Fruit fly (Drosophila melanogaster) whole organism, prepupa: ENCODE results near the gene ND-51.

Source experiments
- Blimp-1 ChIP-seq: fragments of 200-800 bp; sonication (Bioruptor generic); optimal IDR thresholded peaks from 3 replicates; lab custom pipeline; 2017; ENCODE audit warnings: missing biosample characterization, missing genetic modification characterization, mild to moderate bottlenecking, moderate library complexity, missing genetic modification reagents
- CG10631 ChIP-seq: fragments of 200-800 bp; sonication (Bioruptor generic); optimal IDR thresholded peaks from 2 replicates; lab custom pipeline; 2016; ENCODE audit warnings: missing biosample characterization, missing genetic modification characterization
- CG11762 ChIP-seq: fragments of 200-800 bp; sonication (Bioruptor generic); optimal IDR thresholded peaks from 3 replicates; lab custom pipeline; 2016; ENCODE audit warnings: missing biosample characterization, missing genetic modification characterization; ENCODE audit not compliant: insufficient read depth
- CG11902 ChIP-seq: fragments of 200-800 bp; sonication (Bioruptor generic); optimal IDR thresholded peaks from 3 replicates; lab custom pipeline; 2016; ENCODE audit warnings: missing biosample characterization, missing genetic modification characterization
- CG15336 ChIP-seq: fragments of 200-800 bp; sonication (Bioruptor generic); IDR thresholded peaks from 2 replicates; pipeline ENCODE4 v1.3.6; 2022; ENCODE audit warnings: missing biosample characterization, missing genetic modification characterization
- CG1621 ChIP-seq: fragments of 200-800 bp; sonication (Bioruptor generic); optimal IDR thresholded peaks from 3 replicates; lab custom pipeline; 2018; ENCODE audit warnings: missing biosample characterization, mild to moderate bottlenecking, missing genetic modification characterization
- CG3032 ChIP-seq: fragments of 200-800 bp; optimal IDR thresholded peaks from 2 replicates; lab custom pipeline; 2019; ENCODE audit warnings: missing biosample characterization, mild to moderate bottlenecking, missing genetic modification characterization, moderate library complexity
- CG32006 ChIP-seq: fragments of 200-800 bp; sonication (Bioruptor generic); optimal IDR thresholded peaks from 3 replicates; lab custom pipeline; 2017; ENCODE audit warnings: missing biosample characterization, mild to moderate bottlenecking, missing genetic modification characterization
- CG3919 ChIP-seq: fragments of 200-800 bp; sonication (Bioruptor generic); optimal IDR thresholded peaks from 3 replicates; lab custom pipeline; 2016; ENCODE audit warnings: missing biosample characterization, missing genetic modification characterization
- CG4318 ChIP-seq: fragments of 200-800 bp; sonication (Bioruptor generic); optimal IDR thresholded peaks from 3 replicates; lab custom pipeline; 2017; ENCODE audit warnings: missing biosample characterization, mild to moderate bottlenecking, missing genetic modification characterization
- CG6163 ChIP-seq: fragments of 200-800 bp; sonication (Bioruptor generic); IDR thresholded peaks from 3 replicates; pipeline ENCODE4 v1.3.6; 2022; ENCODE audit warnings: missing biosample characterization, missing genetic modification characterization
- CG6792 ChIP-seq: fragments of 200-800 bp; sonication (Bioruptor generic); optimal IDR thresholded peaks from 3 replicates; lab custom pipeline; 2016; ENCODE audit warnings: missing biosample characterization, missing genetic modification characterization
- CG6808 ChIP-seq: fragments of 200-800 bp; sonication (Bioruptor generic); optimal IDR thresholded peaks from 3 replicates; lab custom pipeline; 2017; ENCODE audit warnings: missing biosample characterization, missing genetic modification characterization, mild to moderate bottlenecking, moderate library complexity, missing genetic modification reagents
- CG7368 ChIP-seq: fragments of 200-800 bp; sonication (Bioruptor generic); optimal IDR thresholded peaks from 3 replicates; lab custom pipeline; 2016; ENCODE audit warnings: missing biosample characterization, missing genetic modification characterization
- CG8632 ChIP-seq: fragments of 200-800 bp; sonication (Bioruptor generic); optimal IDR thresholded peaks from 3 replicates; lab custom pipeline; 2016; ENCODE audit warnings: missing biosample characterization, missing genetic modification characterization
- CG9139 ChIP-seq: fragments of 200-800 bp; sonication (Bioruptor generic); optimal IDR thresholded peaks from 3 replicates; lab custom pipeline; 2017; ENCODE audit warnings: missing biosample characterization, mild to moderate bottlenecking, missing genetic modification characterization
- Eip75B ChIP-seq: fragments of 200-800 bp; sonication (Bioruptor generic); optimal IDR thresholded peaks from 3 replicates; lab custom pipeline; 2016; ENCODE audit warnings: missing biosample characterization, missing genetic modification characterization
- Eip78C ChIP-seq: fragments of 200-800 bp; sonication (Bioruptor generic); peaks from one replicate; lab custom pipeline; 2016; ENCODE audit warnings: missing biosample characterization, missing genetic modification characterization
- Eip93F ChIP-seq: fragments of 200-800 bp; sonication (Bioruptor generic); optimal IDR thresholded peaks from 2 replicates; lab custom pipeline; 2016; ENCODE audit warnings: missing biosample characterization, mild to moderate bottlenecking, missing genetic modification characterization
- Ets21C ChIP-seq: fragments of 200-800 bp; sonication (Bioruptor generic); optimal IDR thresholded peaks from 3 replicates; lab custom pipeline; 2016; ENCODE audit warnings: missing biosample characterization, missing genetic modification characterization
- Ets96B ChIP-seq: fragments of 200-800 bp; optimal IDR thresholded peaks from 2 replicates; lab custom pipeline; 2019; ENCODE audit warnings: missing biosample characterization, mild to moderate bottlenecking, missing genetic modification characterization, moderate library complexity
- Gug ChIP-seq: fragments of 200-800 bp; sonication (Bioruptor generic); IDR thresholded peaks from 2 replicates; pipeline ENCODE4 v1.3.6; 2022; ENCODE audit warnings: missing biosample characterization, missing genetic modification characterization
- Hr39 ChIP-seq: fragments of 200-800 bp; sonication (Bioruptor generic); optimal IDR thresholded peaks from 2 replicates; lab custom pipeline; 2016; ENCODE audit warnings: missing biosample characterization, missing genetic modification characterization
- Hr4 ChIP-seq: fragments of 200-800 bp; sonication (Bioruptor generic); optimal IDR thresholded peaks from 3 replicates; lab custom pipeline; 2016; ENCODE audit warnings: missing biosample characterization, missing genetic modification characterization
- Met ChIP-seq: fragments of 200-800 bp; sonication (Bioruptor generic); optimal IDR thresholded peaks from 3 replicates; lab custom pipeline; 2016; ENCODE audit warnings: missing biosample characterization, missing genetic modification characterization
- OdsH ChIP-seq: fragments of 200-800 bp; sonication (Bioruptor generic); optimal IDR thresholded peaks from 3 replicates; lab custom pipeline; 2016; ENCODE audit warnings: missing biosample characterization, missing genetic modification characterization
- Smox ChIP-seq: fragments of 200-800 bp; sonication (Bioruptor generic); optimal IDR thresholded peaks from 3 replicates; lab custom pipeline; 2016; ENCODE audit warnings: missing biosample characterization, missing genetic modification characterization
- Sox14 ChIP-seq: fragments of 200-800 bp; sonication (Bioruptor generic); optimal IDR thresholded peaks from 3 replicates; lab custom pipeline; 2016; ENCODE audit warnings: missing biosample characterization, missing genetic modification characterization
- Sox15 ChIP-seq: fragments of 200-800 bp; sonication (Bioruptor generic); optimal IDR thresholded peaks from 3 replicates; lab custom pipeline; 2016; ENCODE audit warnings: missing biosample characterization, missing genetic modification characterization
- acj6 ChIP-seq: fragments of 200-800 bp; sonication (Bioruptor generic); optimal IDR thresholded peaks from 3 replicates; lab custom pipeline; 2016; ENCODE audit warnings: missing biosample characterization, missing genetic modification characterization
- cyc ChIP-seq: fragments of 200-800 bp; sonication (Bioruptor generic); optimal IDR thresholded peaks from 3 replicates; lab custom pipeline; 2016; ENCODE audit warnings: missing biosample characterization, missing genetic modification characterization
- dsx ChIP-seq: fragments of 200-800 bp; optimal IDR thresholded peaks from 3 replicates; lab custom pipeline; 2019; ENCODE audit warnings: missing biosample characterization, mild to moderate bottlenecking, missing genetic modification characterization, moderate library complexity; ENCODE audit not compliant: poor library complexity, severe bottlenecking
- eg ChIP-seq: fragments of 200-800 bp; sonication (Bioruptor generic); IDR thresholded peaks from 3 replicates; pipeline ENCODE4 v1.3.6; 2022; ENCODE audit warnings: missing biosample characterization, missing genetic modification characterization
- esn ChIP-seq: fragments of 200-800 bp; sonication (Bioruptor generic); optimal IDR thresholded peaks from 2 replicates; lab custom pipeline; 2016; ENCODE audit warnings: missing biosample characterization, mild to moderate bottlenecking, missing genetic modification characterization, moderate library complexity
- fd59A ChIP-seq: fragments of 200-800 bp; sonication (Bioruptor generic); optimal IDR thresholded peaks from 2 replicates; lab custom pipeline; 2017; ENCODE audit warnings: missing biosample characterization, mild to moderate bottlenecking, missing genetic modification characterization, missing genetic modification reagents
- fd85E ChIP-seq: fragments of 200-800 bp; sonication (Bioruptor generic); optimal IDR thresholded peaks from 3 replicates; lab custom pipeline; 2016; ENCODE audit warnings: missing biosample characterization, missing genetic modification characterization
- fkh ChIP-seq: fragments of 200-800 bp; sonication (Bioruptor generic); optimal IDR thresholded peaks from 3 replicates; lab custom pipeline; 2017; ENCODE audit warnings: missing biosample characterization, mild to moderate bottlenecking, missing genetic modification characterization, moderate library complexity
- net ChIP-seq: fragments of 200-800 bp; sonication (Bioruptor generic); optimal IDR thresholded peaks from 3 replicates; lab custom pipeline; 2016; ENCODE audit warnings: missing biosample characterization, missing genetic modification characterization
- pdm3 ChIP-seq: fragments of 200-800 bp; sonication (Bioruptor generic); optimal IDR thresholded peaks from 3 replicates; lab custom pipeline; 2016; ENCODE audit warnings: missing biosample characterization, missing genetic modification characterization
- spab ChIP-seq: fragments of 200-800 bp; sonication (Bioruptor generic); optimal IDR thresholded peaks from 2 replicates; lab custom pipeline; 2017; ENCODE audit warnings: missing biosample characterization, mild to moderate bottlenecking, missing genetic modification characterization, missing genetic modification reagents
- ss ChIP-seq, 2 experiments: fragments of 200-800 bp; sonication (Bioruptor generic); optimal IDR thresholded peaks; 2 replicates in 1 of 2; 3 replicates in 1 of 2; lab custom pipeline; 2017 to 2018; ENCODE audit warnings: mild to moderate bottlenecking in 2 of 2, missing biosample characterization in 2 of 2, missing genetic modification characterization in 2 of 2, moderate library complexity in 1 of 2
- svp ChIP-seq: fragments of 200-800 bp; sonication (Bioruptor generic); peaks from one replicate; lab custom pipeline; 2016; ENCODE audit warnings: missing biosample characterization, missing genetic modification characterization
- topi ChIP-seq: fragments of 200-800 bp; sonication (Bioruptor generic); optimal IDR thresholded peaks from 3 replicates; lab custom pipeline; 2016; ENCODE audit warnings: missing biosample characterization, missing genetic modification characterization
- vri ChIP-seq: fragments of 200-800 bp; sonication (Bioruptor generic); optimal IDR thresholded peaks from 3 replicates; lab custom pipeline; 2016; ENCODE audit warnings: missing biosample characterization, mild to moderate bottlenecking, missing genetic modification characterization

Gene ND-51

DNA sequence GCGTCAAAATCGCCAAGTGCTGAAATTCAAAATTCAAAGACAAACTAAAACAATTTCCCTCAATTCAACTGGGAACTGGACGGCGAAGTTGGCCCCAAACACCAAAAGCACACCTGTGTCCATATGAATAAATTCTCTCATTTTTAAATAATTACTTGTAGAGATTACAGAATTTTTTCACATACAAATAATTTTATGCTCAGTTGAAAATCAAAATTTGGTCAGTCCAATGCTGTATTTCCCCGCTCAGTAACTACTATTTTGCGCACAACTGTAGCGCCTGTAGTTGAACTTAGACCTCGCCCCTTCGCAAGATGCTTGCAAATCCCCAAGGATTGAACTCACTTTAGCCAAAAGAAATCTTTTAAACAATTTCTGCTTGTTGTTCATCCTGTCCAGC, 33.8 kb downstream of the ND-51 start (continued):
- TF ChIP-seq topi (GFP tag; lab: Kevin White, UChicago), result no peak
- TF ChIP-seq Ets21C, result no peak
- TF ChIP-seq OdsH (GFP tag; lab: Kevin White, UChicago), result no peak
- no peak for TF ChIP-seq CG11902 (GFP tag; lab: Kevin White, UChicago)
- no peak for TF ChIP-seq Gug
- no peak for TF ChIP-seq fd85E (GFP tag; lab: Kevin White, UChicago)
- peak; percentile 74 for TF ChIP-seq svp (GFP tag; lab: Kevin White, UChicago)
- TF ChIP-seq CG15336 (GFP tag; lab: Robert Waterston, UW), result peak; percentile 44; the same call in 1 of the 2 replicates
- no peak for TF ChIP-seq Eip93F (GFP tag; lab: Kevin White, UChicago)
- no peak for TF ChIP-seq Met
- no peak for TF ChIP-seq dsx (GFP tag; lab: Kevin White, UChicago)
- no peak for TF ChIP-seq net (GFP tag; lab: Kevin White, UChicago)
- TF ChIP-seq fkh (GFP tag; lab: Kevin White, UChicago), result no peak
- TF ChIP-seq Ets96B (tag; lab: Kevin White, UChicago), result no peak
- TF ChIP-seq CG7368 (GFP tag; lab: Kevin White, UChicago), result no peak
- no peak for TF ChIP-seq CG6792
- no peak for TF ChIP-seq Smox (GFP tag; lab: Kevin White, UChicago)
- no peak for TF ChIP-seq CG1621 (tag; lab: Kevin White, UChicago)
- no peak for TF ChIP-seq CG9139 (GFP tag; lab: Kevin White, UChicago)
- TF ChIP-seq Hr4 (GFP tag; lab: Kevin White, UChicago), result peak; percentile 34
- TF ChIP-seq CG10631, result no peak

DNA sequence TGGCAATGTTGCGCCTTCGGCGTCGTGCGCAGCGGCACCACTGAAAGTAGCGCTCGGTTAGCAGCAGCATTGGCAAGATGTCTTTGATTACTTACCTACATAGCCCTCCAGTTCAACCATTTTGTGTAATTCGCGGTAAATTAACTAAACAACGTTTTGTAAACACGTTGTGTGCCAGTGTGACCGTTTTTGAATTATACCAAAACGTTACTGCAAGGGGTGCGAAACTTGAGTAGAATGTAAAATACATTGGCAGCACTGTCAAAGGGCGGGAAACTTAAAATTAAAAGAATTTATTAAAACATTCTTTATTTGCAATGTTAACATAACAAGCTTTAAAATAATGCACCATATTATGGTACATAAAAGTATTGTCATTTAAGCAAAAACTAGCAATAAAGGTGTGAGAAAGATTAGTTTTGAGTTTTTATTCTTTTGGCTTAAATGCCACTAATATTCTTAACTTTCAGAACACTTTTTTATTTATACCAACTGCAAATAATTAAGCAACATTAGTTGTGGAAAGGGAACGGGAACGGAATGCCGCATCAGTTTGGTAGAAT, 38.1 kb downstream of the ND-51 start, which contains the start of gene CG9107:
CG9107 (minus strand) TSS at position 195 of the 563 bp plus-strand sequence.
- no peak for TF ChIP-seq Eip93F (GFP tag; lab: Kevin White, UChicago)
- TF ChIP-seq fkh (GFP tag; lab: Kevin White, UChicago), result peak; percentile 78
- TF ChIP-seq CG6808 (GFP tag; lab: Kevin White, UChicago), result peak; percentile 100

dm6 chr2L:6022793-6023192, 39.8 kb downstream of the ND-51 start:
- TF ChIP-seq CG4318 (GFP tag; lab: Kevin White, UChicago) (no peak), Blimp-1 (GFP tag; lab: Kevin White, UChicago) (peak; percentile 56), topi (GFP tag; lab: Kevin White, UChicago) (peak; percentile 60), pdm3 (GFP tag; lab: Kevin White, UChicago) (no peak), Hr39 (GFP tag; lab: Kevin White, UChicago) (peak; percentile 27), cyc (GFP tag; lab: Kevin White, UChicago) (peak; percentile 64), CG6792 (peak; percentile 54), CG15336 (GFP tag; lab: Robert Waterston, UW) (no peak), Eip78C (GFP tag; lab: Kevin White, UChicago) (peak; percentile 92), CG6163 (peak; percentile 65), esn (GFP tag; lab: Kevin White, UChicago) (peak; percentile 33), CG3919 (GFP tag; lab: Kevin White, UChicago) (peak; percentile 82), CG11902 (GFP tag; lab: Kevin White, UChicago) (peak; percentile 78), CG6808 (GFP tag; lab: Kevin White, UChicago) (peak; percentile 73), ss (GFP tag; optimal IDR thresholded peaks at IDR 0.05; lab: Kevin White, UChicago) (peak; percentile 85 to 89), net (GFP tag; lab: Kevin White, UChicago) (peak; percentile 32), svp (GFP tag; lab: Kevin White, UChicago) (peak; percentile 86), eg (GFP tag; lab: Robert Waterston, UW) (0 out of 3 replicates have a peak, but pooled peaks have one; percentile 28), CG32006 (GFP tag; lab: Kevin White, UChicago) (peak; percentile 63), Sox14 (GFP tag; lab: Kevin White, UChicago) (peak; percentile 46), acj6 (GFP tag; lab: Kevin White, UChicago) (peak; percentile 79), spab (peak; percentile 73), Sox15 (GFP tag; lab: Kevin White, UChicago) (peak; percentile 58), CG7368 (GFP tag; lab: Kevin White, UChicago) (peak; percentile 10), Eip93F (GFP tag; lab: Kevin White, UChicago) (peak; percentile 15), CG8632 (GFP tag; lab: Kevin White, UChicago) (peak; percentile 51), Eip75B (GFP tag; lab: Kevin White, UChicago) (peak; percentile 53), Hr4 (GFP tag; lab: Kevin White, UChicago) (peak; percentile 29), CG1621 (tag; lab: Kevin White, UChicago) (peak; percentile 16), Gug (peak; percentile 20; the same call in 1 of the 2 replicates), Ets21C (no peak), CG3032 (tag; lab: Kevin White, UChicago) (peak; percentile 75), CG9139 (GFP tag; lab: Kevin White, UChicago) (peak; percentile 71), vri (GFP tag; lab: Kevin White, UChicago) (no peak), Ets96B (tag; lab: Kevin White, UChicago) (peak; percentile 80), CG11762 (GFP tag; lab: Kevin White, UChicago) (peak; percentile 33), fd59A (GFP tag; lab: Kevin White, UChicago) (peak; percentile 58)
